Fruit fly (Drosophila melanogaster) whole organism, embryonic: ENCODE measurements around the gene Best2.

Experiments used
- CG10565 ChIP-seq: fragments of 200-800 bp; sonication (Bioruptor generic); optimal IDR thresholded peaks from 3 replicates; lab custom pipeline; 2016; ENCODE audit warnings: missing biosample characterization, mild to moderate bottlenecking, missing genetic modification characterization
- CG18619 ChIP-seq: fragments of 200-800 bp; sonication (Bioruptor generic); optimal IDR thresholded peaks from 3 replicates; lab custom pipeline; 2017; ENCODE audit warnings: missing biosample characterization, mild to moderate bottlenecking, missing genetic modification characterization
- CG3065 ChIP-seq: fragments of 200-800 bp; sonication (Bioruptor generic); optimal IDR thresholded peaks from 2 replicates; lab custom pipeline; 2016; ENCODE audit warnings: missing biosample characterization, missing genetic modification characterization
- CG3407 ChIP-seq: fragments of 200-800 bp; sonication (Bioruptor generic); optimal IDR thresholded peaks from 2 replicates; lab custom pipeline; 2018; ENCODE audit warnings: missing biosample characterization, mild to moderate bottlenecking, missing genetic modification characterization
- CG34224 ChIP-seq: fragments of 200-800 bp; sonication (Bioruptor generic); IDR thresholded peaks from 3 replicates; pipeline ENCODE4 v1.3.6; 2022; ENCODE audit warnings: missing biosample characterization, missing genetic modification characterization; ENCODE audit not compliant: partially characterized antibody
- CG8359 ChIP-seq: fragments of 200-800 bp; sonication (Bioruptor generic); optimal IDR thresholded peaks from 2 replicates; lab custom pipeline; 2017; ENCODE audit warnings: missing biosample characterization, mild to moderate bottlenecking, missing genetic modification characterization, borderline replicate concordance
- MESR4 ChIP-seq: fragments of 200-800 bp; sonication (Bioruptor generic); optimal IDR thresholded peaks from 2 replicates; lab custom pipeline; 2018; ENCODE audit warnings: missing biosample characterization, mild to moderate bottlenecking, missing genetic modification characterization, moderate library complexity
- Poxn ChIP-seq: fragments of 200-800 bp; sonication (Bioruptor generic); IDR thresholded peaks from 2 replicates; pipeline ENCODE4 v1.3.6; 2022; ENCODE audit warnings: missing biosample characterization, missing genetic modification characterization
- YL-1 ChIP-seq: fragments of 200-800 bp; sonication (Bioruptor generic); optimal IDR thresholded peaks from 3 replicates; lab custom pipeline; 2017; ENCODE audit warnings: missing biosample characterization, mild to moderate bottlenecking, missing genetic modification characterization
- cwo ChIP-seq: fragments of 200-800 bp; sonication (Bioruptor generic); optimal IDR thresholded peaks from 3 replicates; lab custom pipeline; 2017; ENCODE audit warnings: missing biosample characterization, missing genetic modification characterization, mild to moderate bottlenecking, moderate library complexity, missing genetic modification reagents
- ewg ChIP-seq: fragments of 200-800 bp; sonication (Bioruptor generic); optimal IDR thresholded peaks from 3 replicates; lab custom pipeline; 2017; ENCODE audit warnings: mild to moderate bottlenecking, missing biosample characterization, missing genetic modification reagents, missing genetic modification characterization
- tup ChIP-seq: fragments of 200-800 bp; sonication (Bioruptor generic); optimal IDR thresholded peaks from 2 replicates; lab custom pipeline; 2016; ENCODE audit warnings: missing biosample characterization, mild to moderate bottlenecking, missing genetic modification characterization, moderate library complexity

Gene Best2

DNA sequence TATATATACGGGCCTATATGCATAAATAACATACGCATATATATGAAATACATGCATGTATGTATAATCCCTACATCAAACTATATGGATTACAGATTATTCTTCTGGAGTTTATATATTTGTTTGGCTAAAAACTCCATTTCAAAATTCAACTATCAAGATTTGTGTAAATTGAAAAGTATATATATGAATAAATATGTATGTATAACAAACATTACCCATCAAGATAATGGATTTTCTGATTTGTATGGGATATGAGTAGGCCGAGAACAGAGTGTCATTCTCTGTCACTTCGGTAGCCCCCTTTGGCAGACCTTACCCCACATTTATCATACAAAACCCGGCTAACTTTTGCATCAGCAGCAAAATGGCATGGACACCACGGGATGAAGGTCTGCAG lies 56.3 kb downstream of the Best2 start, which contains the start of gene CG8219:
TSS of gene CG8219 (plus strand) at position 301 of the 400 bp plus-strand sequence.
- TF ChIP-seq CG18619 (GFP tag; lab: Kevin White, UChicago) (no peak), ewg (GFP tag; lab: Kevin White, UChicago) (no peak), CG10565 (no peak), Poxn (no peak), tup (GFP tag; lab: Kevin White, UChicago) (no peak), MESR4 (GFP tag; lab: Kevin White, UChicago) (no peak), CG34224 (GFP tag; lab: Robert Waterston, UW) (no peak), CG8359 (GFP tag; lab: Kevin White, UChicago) (no peak), cwo (GFP tag; lab: Kevin White, UChicago) (no peak), CG3407 (no peak), CG3065 (GFP tag; lab: Kevin White, UChicago) (no peak), YL-1 (GFP tag; lab: Kevin White, UChicago) (no peak)
